Fruit fly (Drosophila melanogaster) ovary, adult (tissue): ENCODE data around the gene CG42359.
A peak's percentile ranks its signal among the peaks of the same experiment; 100 is the strongest.

ENCODE experiments used
- CG17801 ChIP-seq: fragments of 200-800 bp; optimal IDR thresholded peaks from 2 replicates; lab custom pipeline; 2019; ENCODE audit warnings: missing biosample characterization, mild to moderate bottlenecking, missing genetic modification characterization, moderate library complexity; ENCODE audit not compliant: partially characterized antibody

Gene CG42359

DNA sequence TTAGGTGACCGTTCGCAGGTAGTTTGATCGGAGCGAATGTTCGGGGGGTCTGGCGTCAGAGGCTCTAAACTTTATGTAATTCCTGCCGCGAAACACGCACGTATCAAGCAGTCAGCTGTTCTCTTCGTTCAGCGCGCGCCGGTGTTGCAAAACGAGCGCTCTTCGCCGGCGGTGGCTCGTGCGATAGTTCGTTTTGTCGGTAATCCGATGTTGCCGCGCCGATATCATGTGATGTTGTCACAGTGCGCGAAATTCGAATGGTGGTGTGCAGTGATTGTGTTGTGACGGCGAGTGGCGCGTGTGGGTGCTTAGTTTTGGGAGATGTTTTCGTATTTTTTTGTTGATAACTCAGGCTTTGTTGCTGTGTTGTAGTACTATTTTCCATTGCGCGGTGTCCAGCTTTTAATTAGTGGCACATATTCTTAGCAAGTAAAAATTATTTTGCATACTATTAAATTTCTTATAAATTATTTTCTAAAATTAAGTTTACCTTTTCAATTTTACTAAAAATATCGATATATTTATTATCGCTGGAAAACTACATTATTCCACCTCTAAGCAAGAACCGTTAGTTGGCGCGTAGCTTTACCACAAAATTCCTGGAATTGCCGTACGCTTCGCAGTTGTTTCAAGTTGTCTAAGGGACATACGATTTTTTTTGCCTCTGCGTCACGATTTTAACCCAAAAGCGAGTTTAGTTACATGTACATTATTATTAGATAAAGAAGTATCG is 5.3 kb downstream of the CG42359 start, which contains the start of gene nanos:
TSS of gene nanos (plus strand) at position 569 of the 733 bp plus-strand sequence.
- TF ChIP-seq CG17801 (GFP tag; lab: Kevin White, UChicago), result peak; percentile 38

DNA sequence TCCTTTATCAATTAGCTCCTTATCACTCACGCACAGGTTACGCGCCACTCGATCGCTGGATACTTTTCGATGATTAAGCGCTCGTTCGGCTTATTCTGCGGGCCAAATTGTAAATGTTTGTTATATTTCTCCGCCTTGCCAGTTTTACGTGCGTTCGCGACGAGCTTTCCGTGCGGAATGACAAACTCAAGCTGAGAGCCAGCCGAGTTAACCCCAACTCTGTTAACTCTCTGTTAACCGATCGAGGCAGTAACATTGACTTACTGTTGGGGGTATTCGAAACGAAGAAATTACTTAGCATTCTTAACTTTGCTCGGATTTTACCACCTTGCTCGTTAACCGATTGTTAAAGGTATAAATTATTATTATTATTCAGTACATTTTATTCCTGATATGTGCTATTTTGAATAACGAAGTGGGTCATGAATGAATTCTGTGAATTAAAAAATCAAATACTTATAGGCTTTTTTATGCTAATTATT is 8.6 kb downstream of the CG42359 start, which contains the start of gene CG5835:
TSS of gene CG5835 (minus strand) at position 185 of the 482 bp plus-strand sequence.
- peak; percentile 50 for TF ChIP-seq CG17801 (GFP tag; lab: Kevin White, UChicago)

DNA sequence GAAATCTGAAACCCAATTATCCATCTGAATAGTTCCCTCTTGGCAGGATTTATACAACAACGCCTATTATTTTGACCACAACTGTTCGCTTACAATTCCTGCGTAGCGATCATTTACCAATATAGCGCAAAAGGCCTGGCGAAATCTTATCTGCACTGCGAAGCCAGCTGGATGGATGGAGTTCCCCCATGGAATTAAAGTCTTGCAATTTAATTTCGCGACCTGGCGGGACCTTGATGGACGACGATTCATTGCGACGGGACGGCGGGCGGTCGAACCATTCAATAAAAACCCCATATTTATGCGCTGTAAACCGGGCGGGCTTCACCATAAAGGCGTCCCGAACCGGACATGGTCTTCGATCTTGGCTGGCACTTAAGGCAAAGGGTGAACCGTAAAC is 9.3 kb downstream of the CG42359 start:
- no peak for TF ChIP-seq CG17801 (GFP tag; lab: Kevin White, UChicago)

DNA sequence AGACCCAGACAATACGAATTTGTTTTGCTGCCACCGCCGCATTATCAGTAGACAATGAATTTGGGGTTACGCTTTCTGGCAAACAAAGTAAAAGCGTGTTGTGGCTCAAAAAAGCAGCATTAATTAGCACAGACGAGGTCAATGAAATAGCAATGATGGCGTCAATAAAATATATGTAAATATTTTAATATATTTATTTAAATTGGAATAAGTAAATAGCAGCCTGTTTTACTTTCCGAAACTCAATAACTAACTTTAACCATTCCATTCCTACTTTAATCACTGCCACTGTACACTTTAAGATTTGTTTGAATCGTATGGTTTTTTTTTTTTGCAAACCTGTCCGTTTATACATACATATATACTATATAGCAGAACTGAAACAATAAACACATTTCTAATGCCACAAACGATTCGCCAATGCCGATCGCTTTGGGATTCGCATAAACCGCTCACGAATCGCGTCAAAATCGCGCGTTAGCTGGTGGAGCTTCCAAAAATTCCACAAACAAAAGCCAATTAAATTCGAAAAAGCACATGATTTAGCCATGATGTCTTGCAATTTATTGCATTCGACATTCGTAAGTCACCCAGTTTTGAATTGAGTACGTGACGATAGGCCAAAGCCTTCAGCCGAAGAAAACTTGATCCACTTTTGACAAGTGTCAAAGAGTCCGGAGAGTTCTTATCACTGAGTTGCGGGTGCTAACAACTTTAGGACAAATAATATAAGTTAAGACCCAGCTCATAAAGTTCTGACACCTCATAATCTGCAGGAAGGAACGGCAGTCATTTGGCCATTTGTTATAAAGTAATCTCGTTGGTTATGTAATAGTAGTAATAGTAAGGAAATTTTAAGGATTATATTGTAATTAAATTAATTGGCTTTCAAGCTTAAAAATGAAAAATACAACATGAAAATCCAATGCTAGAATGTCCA is 10.0 kb downstream of the CG42359 start:
- no peak for TF ChIP-seq CG17801 (GFP tag; lab: Kevin White, UChicago)

DNA sequence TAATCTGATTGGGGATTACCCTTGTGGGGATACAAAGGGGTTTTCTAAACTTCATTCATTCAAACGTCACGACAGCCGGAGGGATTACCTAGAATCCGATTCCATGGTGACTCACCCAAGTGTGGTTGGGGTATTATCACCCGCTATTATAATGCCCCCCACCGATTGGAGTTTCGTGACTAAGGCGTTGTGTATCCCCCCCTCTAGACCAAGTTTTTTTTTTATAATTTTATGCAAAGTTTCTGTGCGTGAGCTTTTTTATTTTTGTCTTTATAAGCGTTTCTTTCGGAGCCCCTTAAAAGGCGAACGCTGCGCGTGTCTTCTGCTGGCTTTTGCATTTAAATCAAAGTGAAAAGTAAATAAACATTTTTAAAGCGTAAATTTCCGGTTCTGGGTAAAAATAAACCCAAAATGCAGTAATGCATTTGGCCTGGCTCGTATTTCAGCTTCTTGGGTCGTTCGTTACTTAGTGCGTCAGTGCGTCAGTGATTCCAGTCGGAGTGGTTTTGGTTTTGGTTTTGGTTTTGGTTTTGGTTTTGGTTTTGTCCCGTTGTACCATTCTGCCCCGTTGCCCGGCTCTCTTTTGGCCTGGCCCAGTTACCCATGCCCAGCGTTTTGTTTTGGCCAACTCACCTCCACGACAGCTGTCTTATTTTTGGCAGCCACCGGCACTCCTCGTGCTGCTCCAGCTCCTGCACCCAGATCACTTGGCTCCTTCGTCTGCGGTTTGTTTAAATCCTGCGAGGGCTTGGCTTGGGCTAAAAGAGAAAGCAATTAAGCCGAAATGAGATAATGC is 11.0 kb downstream of the CG42359 start:
- no peak for TF ChIP-seq CG17801 (GFP tag; lab: Kevin White, UChicago)

DNA sequence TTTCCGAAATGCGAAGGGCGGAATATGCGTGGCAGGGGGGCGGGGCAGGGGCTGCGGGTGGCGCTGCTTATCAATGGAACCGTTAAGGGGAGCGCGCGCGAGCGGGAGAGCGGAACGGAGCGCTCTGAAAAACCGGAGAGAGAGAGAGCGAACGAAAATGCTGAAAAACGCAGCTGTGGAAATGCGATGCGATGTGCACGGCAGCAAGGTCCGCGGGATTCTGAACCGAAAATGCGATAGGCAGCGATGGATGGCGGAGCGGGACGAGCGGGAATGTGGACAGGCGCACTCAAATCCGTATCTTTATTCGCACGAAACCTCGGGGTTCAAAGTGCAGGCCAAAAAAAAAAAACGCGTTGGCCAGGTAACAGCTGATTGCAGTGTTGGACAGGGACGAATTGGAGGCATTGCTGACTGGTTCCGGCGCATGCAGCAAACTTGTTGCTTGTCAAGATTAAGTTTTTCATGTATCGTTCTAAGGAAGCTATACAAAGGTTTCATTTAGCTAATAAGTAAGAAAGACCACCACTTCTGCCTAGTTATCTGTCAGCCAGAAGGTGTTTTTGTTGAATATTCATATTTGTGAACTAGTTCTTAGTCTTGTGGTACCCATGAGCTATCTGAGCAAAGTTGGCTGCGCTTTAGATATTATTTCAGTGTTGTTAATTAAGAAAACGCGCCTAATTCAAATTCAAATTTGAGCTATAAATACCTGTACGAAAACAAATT is 14.4 kb downstream of the CG42359 start, which contains the start of gene Ppcs:
TSS of gene Ppcs (minus strand) at position 400 of the 729 bp plus-strand sequence.
- TF ChIP-seq CG17801 (GFP tag; lab: Kevin White, UChicago), result peak; percentile 72

DNA sequence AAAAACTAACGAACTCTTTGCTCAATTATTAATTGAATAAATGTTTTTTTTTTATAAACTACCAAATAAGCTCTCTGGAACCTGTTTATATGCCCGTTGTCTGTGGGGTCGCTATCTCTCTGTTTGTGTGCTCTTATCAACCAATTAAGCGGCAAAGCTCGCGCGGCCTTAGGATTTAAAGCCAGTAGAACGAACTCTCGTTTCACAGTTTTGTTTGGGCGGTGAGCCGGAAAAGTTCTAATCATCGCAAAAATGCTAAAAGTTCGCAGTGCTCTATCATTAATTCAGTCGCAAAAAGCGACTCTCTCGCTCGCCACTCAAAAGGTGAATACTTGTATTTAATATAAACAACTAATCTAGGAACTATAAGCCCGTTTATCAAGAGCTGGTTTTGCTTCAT is 27.1 kb downstream of the CG42359 start, which contains the start of gene Cyp12a4:
TSS of gene Cyp12a4 (plus strand) at position 202 of the 400 bp plus-strand sequence.
- TF ChIP-seq CG17801 (GFP tag; lab: Kevin White, UChicago), result no peak

DNA sequence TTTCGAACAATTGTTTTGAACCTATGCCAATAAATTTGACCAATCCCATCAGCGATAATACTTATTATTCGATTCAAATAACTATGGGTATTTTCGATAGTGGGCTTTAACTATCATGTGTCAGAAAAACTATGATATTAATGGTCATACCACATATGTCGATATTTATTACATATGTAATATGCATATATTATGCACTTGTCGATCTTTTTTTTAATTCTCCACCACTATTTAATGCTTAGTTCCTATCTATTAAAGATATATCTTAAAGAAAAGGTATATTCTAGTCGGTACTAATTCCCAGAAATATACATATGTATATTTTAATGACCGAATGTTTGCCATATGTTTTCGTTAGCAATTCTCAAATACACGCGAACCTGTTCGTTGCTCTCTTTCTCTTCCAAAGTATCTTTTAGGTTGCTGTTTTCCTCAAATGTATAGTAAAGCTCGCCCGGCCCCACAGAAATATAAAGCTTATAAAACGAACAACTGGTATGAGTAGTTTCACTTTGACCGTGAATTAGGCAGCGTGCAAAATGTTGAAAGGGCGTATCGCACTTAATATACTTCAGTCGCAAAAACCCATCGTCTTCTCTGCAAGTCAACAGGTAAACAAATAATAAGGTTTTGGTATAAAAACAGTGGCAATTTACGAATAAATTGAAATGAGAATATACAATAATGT is 29.8 kb downstream of the CG42359 start, which contains the start of gene Cyp12a5:
TSS of gene Cyp12a5 (plus strand) at position 503 of the 688 bp plus-strand sequence.
- TF ChIP-seq CG17801 (GFP tag; lab: Kevin White, UChicago), result no peak

DNA sequence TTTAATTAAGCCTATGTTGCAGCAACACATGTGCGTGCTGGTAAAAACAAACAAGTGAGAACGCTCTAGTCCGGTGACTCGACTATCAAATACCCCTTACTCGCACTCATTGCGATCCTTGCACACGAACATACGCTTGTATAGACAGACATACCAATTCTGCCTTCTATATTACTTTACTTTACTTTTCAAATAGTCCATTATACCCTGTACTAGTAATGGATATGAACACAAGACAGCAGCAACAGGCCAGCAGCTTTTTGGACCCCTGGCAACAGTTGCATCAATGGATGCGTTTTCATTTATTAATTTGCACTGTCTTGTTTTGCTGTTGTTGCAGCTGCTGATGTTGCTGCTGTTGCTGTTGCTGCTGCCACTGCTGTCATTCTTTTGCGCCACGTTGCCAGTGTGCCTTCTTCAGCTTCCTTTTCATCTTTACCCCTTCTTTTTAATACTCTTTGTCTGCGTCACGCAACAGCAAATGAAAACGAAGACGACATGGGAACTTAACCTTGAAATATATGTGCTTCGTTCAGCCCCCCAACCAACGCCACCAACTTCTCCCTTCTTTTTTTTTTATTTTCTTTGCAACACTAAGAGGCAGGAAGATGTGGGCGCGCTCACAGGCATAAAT is 43.5 kb downstream of the CG42359 start:
- no peak for TF ChIP-seq CG17801 (GFP tag; lab: Kevin White, UChicago)

DNA sequence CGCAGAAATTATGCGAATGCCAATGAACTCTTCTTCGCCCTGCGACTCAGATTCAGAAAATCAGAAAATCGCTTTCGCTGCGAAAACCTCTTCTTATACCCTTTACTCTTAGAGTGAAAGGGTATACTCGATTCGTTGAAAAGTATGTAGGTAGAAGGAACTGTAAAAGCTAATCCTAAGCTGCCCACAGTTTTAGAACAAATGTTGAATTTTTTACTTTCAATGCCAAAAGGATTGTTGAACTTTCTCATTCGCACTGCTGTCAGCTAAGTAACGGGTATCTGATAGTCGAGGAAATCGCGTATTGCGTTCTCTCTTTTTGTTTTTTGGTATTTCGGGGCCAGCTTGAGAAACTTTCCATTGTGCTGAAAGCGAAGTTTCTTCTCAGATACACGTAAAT is 48.3 kb downstream of the CG42359 start:
- TF ChIP-seq CG17801 (GFP tag; lab: Kevin White, UChicago), result peak; percentile 77

DNA sequence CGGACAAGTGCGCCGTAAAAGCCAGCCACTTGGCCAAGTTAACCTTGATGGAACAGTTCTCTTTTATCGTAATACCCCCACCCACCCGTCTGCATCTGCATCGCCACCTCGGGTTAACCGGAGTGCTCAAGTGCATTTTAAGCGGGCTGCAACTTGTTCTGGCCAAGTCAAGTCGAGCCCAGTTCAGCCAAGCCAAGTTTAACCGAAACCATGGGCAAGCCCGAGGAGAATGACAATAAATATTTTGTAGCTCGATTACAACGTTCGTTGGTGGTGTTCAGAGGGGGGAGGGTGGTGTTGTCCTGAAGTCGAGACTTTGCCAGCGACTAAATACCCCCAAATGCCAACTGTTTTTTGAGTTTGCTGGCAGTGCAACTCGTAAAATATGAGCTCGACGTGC is 49.7 kb downstream of the CG42359 start:
- TF ChIP-seq CG17801 (GFP tag; lab: Kevin White, UChicago), result no peak
